Worm (Caenorhabditis elegans) whole organism, late embryonic: Measurements from ENCODE around the gene rps-22.

Experiments used
- ceh-24 ChIP-seq: sonication (generic microtip); optimal IDR thresholded peaks from 2 replicates; lab custom pipeline; 2016; ENCODE audit warnings: mild to moderate bottlenecking, missing genetic modification characterization, missing compliant biosample characterization
- dmd-4 ChIP-seq: sonication (generic microtip); optimal IDR thresholded peaks from 2 replicates; lab custom pipeline; 2016; ENCODE audit warnings: borderline replicate concordance, missing genetic modification characterization, missing compliant biosample characterization
- dve-1 ChIP-seq: sonication (generic microtip); optimal IDR thresholded peaks from 2 replicates; lab custom pipeline; 2017; ENCODE audit warnings: antibody characterized with exemption, mild to moderate bottlenecking, missing genetic modification characterization, missing compliant biosample characterization
- eyg-1 ChIP-seq: sonication (generic microtip); optimal IDR thresholded peaks from 2 replicates; lab custom pipeline; 2016; ENCODE audit warnings: missing genotype, missing genetic modification characterization, missing compliant biosample characterization
- fkh-10 ChIP-seq: fragments of 150-350 bp; optimal IDR thresholded peaks from 2 replicates; lab custom pipeline; 2014; ENCODE audit warnings: missing biosample characterization, missing genetic modification reagents, missing genetic modification characterization
- hlh-13 ChIP-seq: fragments of 200-800 bp; sonication (Bioruptor generic); optimal IDR thresholded peaks from 2 replicates; lab custom pipeline; 2018; ENCODE audit warnings: mild to moderate bottlenecking, missing genetic modification characterization, missing compliant biosample characterization
- madf-2 ChIP-seq: sonication (generic microtip); optimal IDR thresholded peaks from 2 replicates; lab custom pipeline; 2017; ENCODE audit warnings: missing genetic modification characterization, missing compliant biosample characterization
- nhr-232 ChIP-seq: sonication (generic microtip); optimal IDR thresholded peaks from 2 replicates; lab custom pipeline; 2016; ENCODE audit warnings: missing genetic modification characterization, missing compliant biosample characterization
- pha-4 ChIP-seq: fragments of 150-350 bp; optimal IDR thresholded peaks from 2 replicates; lab custom pipeline; 2018; ENCODE audit warnings: missing biosample characterization, missing genetic modification reagents, missing genetic modification characterization
- pros-1 ChIP-seq: fragments of 150-350 bp; optimal IDR thresholded peaks from 2 replicates; lab custom pipeline; 2014; ENCODE audit warnings: missing biosample characterization, missing genetic modification reagents, missing genetic modification characterization

ce11 chrIII:1975992-1976391 lies 25.7 kb downstream of the rps-22 start:
- TF ChIP-seq ceh-24 (tag; lab: Kevin White, UChicago) (no peak), nhr-232 (tag; lab: Kevin White, UChicago) (no peak), pros-1 (no peak), hlh-13 (no peak), dmd-4 (tag; lab: Kevin White, UChicago) (no peak), madf-2 (no peak), fkh-10 (no peak), pha-4 (tag; lab: Kevin White, UChicago) (no peak), eyg-1 (tag; lab: Kevin White, UChicago) (no peak), dve-1 (tag; lab: Kevin White, UChicago) (no peak)
